Worm (Caenorhabditis elegans) whole organism, young adult: ENCODE data around the gene C05E7.3.

ENCODE experiments used
- T07F8.4 ChIP-seq: sonication (generic microtip); optimal IDR thresholded peaks from 2 replicates; lab custom pipeline; 2016; ENCODE audit warnings: mild to moderate bottlenecking, missing genetic modification characterization, moderate library complexity, missing compliant biosample characterization
- sea-2 ChIP-seq: fragments of 200-800 bp; sonication (Bioruptor generic); IDR thresholded peaks from 2 replicates; pipeline ENCODE4 v1.3.6; 2022; ENCODE audit warnings: missing genetic modification characterization, missing compliant biosample characterization

ce11 chrX:12926998-12927397, 19.4 kb downstream of the C05E7.3 start:
- TF ChIP-seq T07F8.4 (tag; lab: Kevin White, UChicago) (no peak), sea-2 (GFP tag; lab: Robert Waterston, UW) (no peak)
